Worm (Caenorhabditis elegans) whole organism, young adult: ENCODE data around the gene F54A3.2.

ENCODE experiments used
- Y53G8AR.9 ChIP-seq: fragments of 200-800 bp; sonication (Bioruptor generic); conservative IDR thresholded peaks from 2 replicates; pipeline ENCODE4 v1.3.6; 2022; ENCODE audit warnings: missing genetic modification reagents, missing genetic modification characterization, missing compliant biosample characterization
- hmg-20 ChIP-seq: fragments of 200-800 bp; sonication (Bioruptor generic); IDR thresholded peaks from 2 replicates; pipeline ENCODE4 v1.3.6; 2022; ENCODE audit warnings: missing genetic modification reagents, missing genetic modification characterization, missing compliant biosample characterization
- unc-62 ChIP-seq: fragments of 150-350 bp; optimal IDR thresholded peaks from 2 replicates; lab custom pipeline; 2014; ENCODE audit warnings: missing biosample characterization, missing genetic modification reagents, missing genetic modification characterization
- ztf-22 ChIP-seq: fragments of 200-800 bp; sonication (Bioruptor generic); optimal IDR thresholded peaks from 2 replicates; lab custom pipeline; 2018; ENCODE audit warnings: mild to moderate bottlenecking, missing genetic modification characterization, moderate library complexity, missing compliant biosample characterization

ce11 chrII:2273750-2274149 lies 30.3 kb downstream of the F54A3.2 start:
- TF ChIP-seq unc-62 (GFP tag; lab: Kevin White, UChicago) = no peak
- TF ChIP-seq Y53G8AR.9 (GFP tag; lab: Robert Waterston, UW) = no peak
- TF ChIP-seq ztf-22 (GFP tag; lab: Kevin White, UChicago) = no peak
- no peak for TF ChIP-seq hmg-20 (GFP tag; lab: Robert Waterston, UW)
